Fruit fly (Drosophila melanogaster): ENCODE data around the gene His3.3A.
A peak's percentile ranks its signal among the peaks of the same experiment; 100 is the strongest.

- peak; percentile 40 for TF ChIP-seq CG6808 (GFP tag; optimal IDR thresholded peaks at IDR 0.05)
- peak; percentile 70 for TF ChIP-seq svp (GFP tag)
- no peak for TF ChIP-seq CG8632 (GFP tag; optimal IDR thresholded peaks at IDR 0.05)
- TF ChIP-seq OdsH (GFP tag; optimal IDR thresholded peaks at IDR 0.05), result no peak
These were observed 38.3 kb downstream of the His3.3A start, which contains the start of gene Pgant5 for dm6 chr2L:5092992-5093695.
